Fruit fly (Drosophila melanogaster) whole organism, embryonic: Measurements from ENCODE around the gene da.

ENCODE experiments used
- CG10274 ChIP-seq: fragments of 200-800 bp; sonication (Bioruptor generic); optimal IDR thresholded peaks from 3 replicates; lab custom pipeline; 2017; ENCODE audit warnings: missing biosample characterization, mild to moderate bottlenecking, missing genetic modification characterization
- CG14050 ChIP-seq: fragments of 200-800 bp; sonication (Bioruptor generic); IDR thresholded peaks from 3 replicates; pipeline ENCODE4 v1.3.6; 2022; ENCODE audit warnings: missing biosample characterization, missing genetic modification characterization
- CG14667 ChIP-seq: fragments of 200-800 bp; sonication (Bioruptor generic); IDR thresholded peaks from 2 replicates; pipeline ENCODE4 v1.3.6; 2022; ENCODE audit warnings: missing biosample characterization, missing genetic modification characterization
- CG15269 ChIP-seq: fragments of 200-800 bp; sonication (Bioruptor generic); optimal IDR thresholded peaks from 2 replicates; lab custom pipeline; 2018; ENCODE audit warnings: missing biosample characterization, mild to moderate bottlenecking, missing genetic modification characterization, moderate library complexity
- CG15601 ChIP-seq: fragments of 200-800 bp; sonication (Bioruptor generic); optimal IDR thresholded peaks from 3 replicates; lab custom pipeline; 2019; ENCODE audit warnings: missing biosample characterization, mild to moderate bottlenecking, missing genetic modification characterization, moderate library complexity
- CG1832 ChIP-seq: fragments of 200-800 bp; sonication (Bioruptor generic); optimal IDR thresholded peaks from 2 replicates; lab custom pipeline; 2017; ENCODE audit warnings: missing biosample characterization, mild to moderate bottlenecking, missing genetic modification characterization, inconsistent platforms
- CG2202 ChIP-seq: fragments of 200-800 bp; sonication (Bioruptor generic); optimal IDR thresholded peaks from 2 replicates; lab custom pipeline; 2018; ENCODE audit warnings: missing biosample characterization, mild to moderate bottlenecking, missing genetic modification characterization
- CG30431 ChIP-seq: fragments of 200-800 bp; sonication (Bioruptor generic); optimal IDR thresholded peaks from 2 replicates; lab custom pipeline; 2017; ENCODE audit warnings: missing biosample characterization, missing genetic modification characterization
- CG32767 ChIP-seq: fragments of 200-800 bp; sonication (Bioruptor generic); IDR thresholded peaks from 2 replicates; pipeline ENCODE4 v1.3.6; 2022; ENCODE audit warnings: missing biosample characterization, missing genetic modification characterization
- CG34224 ChIP-seq: fragments of 200-800 bp; sonication (Bioruptor generic); IDR thresholded peaks from 3 replicates; pipeline ENCODE4 v1.3.6; 2022; ENCODE audit warnings: missing biosample characterization, missing genetic modification characterization; ENCODE audit not compliant: partially characterized antibody
- CG4360 ChIP-seq: fragments of 200-800 bp; sonication (Bioruptor generic); IDR thresholded peaks from 2 replicates; pipeline ENCODE4 v1.3.6; 2022; ENCODE audit warnings: missing biosample characterization, missing genetic modification characterization
- CG4707 ChIP-seq: fragments of 200-800 bp; sonication (Bioruptor generic); optimal IDR thresholded peaks from 2 replicates; lab custom pipeline; 2018; ENCODE audit warnings: missing biosample characterization, mild to moderate bottlenecking, missing genetic modification characterization, moderate library complexity
- CG6175 ChIP-seq: fragments of 200-800 bp; sonication (Bioruptor generic); IDR thresholded peaks from 3 replicates; pipeline ENCODE4 v1.3.6; 2022; ENCODE audit warnings: missing biosample characterization, missing genetic modification characterization
- CG6813 ChIP-seq: fragments of 200-800 bp; sonication (Bioruptor generic); optimal IDR thresholded peaks from 2 replicates; lab custom pipeline; 2017; ENCODE audit warnings: missing biosample characterization, missing genetic modification characterization, mild to moderate bottlenecking, moderate library complexity, missing genetic modification reagents
- CG7987 ChIP-seq: fragments of 200-800 bp; sonication (Bioruptor generic); optimal IDR thresholded peaks from 2 replicates; lab custom pipeline; 2018; ENCODE audit warnings: missing biosample characterization, mild to moderate bottlenecking, missing genetic modification characterization, moderate library complexity
- Dbx ChIP-seq: fragments of 200-800 bp; sonication (Bioruptor generic); IDR thresholded peaks from 3 replicates; pipeline ENCODE4 v1.3.6; 2022; ENCODE audit warnings: missing biosample characterization, missing genetic modification characterization
- Ets97D ChIP-seq: fragments of 200-800 bp; sonication (Bioruptor generic); optimal IDR thresholded peaks from 3 replicates; lab custom pipeline; 2016; ENCODE audit warnings: missing biosample characterization, missing genetic modification characterization
- Fer3 ChIP-seq: fragments of 200-800 bp; sonication (Bioruptor generic); optimal IDR thresholded peaks from 2 replicates; lab custom pipeline; 2018; ENCODE audit warnings: missing biosample characterization, mild to moderate bottlenecking, missing genetic modification characterization, moderate library complexity
- H2.0 ChIP-seq: fragments of 200-800 bp; sonication (Bioruptor generic); IDR thresholded peaks from 2 replicates; pipeline ENCODE4 v1.3.6; 2022; ENCODE audit warnings: missing biosample characterization, missing genetic modification characterization
- HLHmδ ChIP-seq: fragments of 200-800 bp; sonication (Bioruptor generic); optimal IDR thresholded peaks from 2 replicates; lab custom pipeline; 2018; ENCODE audit warnings: missing biosample characterization, mild to moderate bottlenecking, missing genetic modification characterization, moderate library complexity
- Hr78 ChIP-seq, 2 experiments: fragments of 200-800 bp in 1 of 2; fragments of >200 bp in 1 of 2; sonication (Bioruptor generic) in 1 of 2; optimal IDR thresholded peaks; 2 replicates each; lab custom pipeline; 2017 to 2019; ENCODE audit warnings: missing biosample characterization in 2 of 2, missing genetic modification characterization in 2 of 2, mild to moderate bottlenecking in 1 of 2, moderate library complexity in 1 of 2
- Mes4 ChIP-seq: fragments of 200-800 bp; sonication (Bioruptor generic); optimal IDR thresholded peaks from 2 replicates; lab custom pipeline; 2016; ENCODE audit warnings: missing biosample characterization, missing genetic modification characterization
- NC2β ChIP-seq: fragments of 200-800 bp; sonication (Bioruptor generic); optimal IDR thresholded peaks from 2 replicates; lab custom pipeline; 2016; ENCODE audit warnings: missing biosample characterization, missing genetic modification characterization
- Neu2 ChIP-seq: fragments of 200-800 bp; sonication (Bioruptor generic); optimal IDR thresholded peaks from 3 replicates; lab custom pipeline; 2016; ENCODE audit warnings: missing biosample characterization, missing genetic modification characterization, borderline replicate concordance
- Rfx ChIP-seq: fragments of 200-800 bp; sonication (Bioruptor generic); IDR thresholded peaks from 2 replicates; pipeline ENCODE4 v1.3.6; 2022; ENCODE audit warnings: missing biosample characterization, missing genetic modification characterization
- Sox100B ChIP-seq: fragments of 200-800 bp; sonication (Bioruptor generic); optimal IDR thresholded peaks from 3 replicates; lab custom pipeline; 2018; ENCODE audit warnings: missing biosample characterization, mild to moderate bottlenecking, missing genetic modification characterization
- Usf ChIP-seq: fragments of 200-800 bp; sonication (Bioruptor generic); optimal IDR thresholded peaks from 2 replicates; lab custom pipeline; 2017; ENCODE audit warnings: missing genotype, missing biosample characterization, missing genetic modification characterization
- ab ChIP-seq: fragments of 200-800 bp; sonication (Bioruptor generic); optimal IDR thresholded peaks from 2 replicates; lab custom pipeline; 2016; ENCODE audit warnings: missing biosample characterization, missing genetic modification characterization
- ara ChIP-seq: fragments of 200-800 bp; sonication (Bioruptor generic); IDR thresholded peaks from 2 replicates; pipeline ENCODE4 v1.3.6; 2022; ENCODE audit warnings: missing biosample characterization, missing genetic modification characterization
- da ChIP-seq: fragments of 200-800 bp; sonication (Bioruptor generic); optimal IDR thresholded peaks from 2 replicates; lab custom pipeline; 2016; ENCODE audit warnings: missing biosample characterization, missing genetic modification characterization
- dmrt99B ChIP-seq: fragments of 200-800 bp; sonication (Bioruptor generic); optimal IDR thresholded peaks from 2 replicates; lab custom pipeline; 2018; ENCODE audit warnings: missing biosample characterization, mild to moderate bottlenecking, missing genetic modification characterization, moderate library complexity
- gce ChIP-seq: fragments of 200-800 bp; sonication (Bioruptor generic); IDR thresholded peaks from 3 replicates; pipeline ENCODE4 v1.3.6; 2022; ENCODE audit warnings: missing biosample characterization, missing genetic modification characterization
- ham ChIP-seq: fragments of 200-800 bp; sonication (Bioruptor generic); IDR thresholded peaks from 2 replicates; pipeline ENCODE4 v1.3.6; 2022; ENCODE audit warnings: missing biosample characterization, missing genetic modification characterization
- klu ChIP-seq: fragments of 200-800 bp; sonication (Bioruptor generic); IDR thresholded peaks from 2 replicates; pipeline ENCODE4 v1.3.6; 2022; ENCODE audit warnings: missing biosample characterization, missing genetic modification characterization
- lmd ChIP-seq: fragments of 200-800 bp; sonication (Bioruptor generic); IDR thresholded peaks from 2 replicates; pipeline ENCODE4 v1.3.6; 2022; ENCODE audit warnings: missing biosample characterization, missing genetic modification characterization
- lola ChIP-seq, 3 experiments: fragments of >200 bp in 2 of 3; fragments of 200-800 bp in 1 of 3; sonication (Bioruptor generic) in 1 of 3; optimal IDR thresholded peaks; 2 replicates each; lab custom pipeline; 2017 to 2019; ENCODE audit warnings: missing biosample characterization in 3 of 3, missing genetic modification characterization in 3 of 3, mild to moderate bottlenecking in 1 of 3, moderate library complexity in 1 of 3
- nau ChIP-seq: fragments of 200-800 bp; sonication (Bioruptor generic); optimal IDR thresholded peaks from 3 replicates; lab custom pipeline; 2017; ENCODE audit warnings: missing biosample characterization, mild to moderate bottlenecking, missing genetic modification characterization, missing genetic modification reagents
- onecut ChIP-seq: fragments of 200-800 bp; sonication (Bioruptor generic); IDR thresholded peaks from 2 replicates; pipeline ENCODE4 v1.3.6; 2022; ENCODE audit warnings: missing biosample characterization, missing genetic modification characterization
- pum ChIP-seq: fragments of 200-800 bp; sonication (Bioruptor generic); optimal IDR thresholded peaks from 2 replicates; lab custom pipeline; 2016; ENCODE audit warnings: missing biosample characterization, missing genetic modification characterization
- salm ChIP-seq: fragments of 200-800 bp; sonication (Bioruptor generic); optimal IDR thresholded peaks from 2 replicates; lab custom pipeline; 2018; ENCODE audit warnings: missing biosample characterization, mild to moderate bottlenecking, missing genetic modification characterization
- sisA ChIP-seq: fragments of 200-800 bp; sonication (Bioruptor generic); IDR thresholded peaks from 2 replicates; pipeline ENCODE4 v1.3.6; 2022; ENCODE audit warnings: missing biosample characterization, missing genetic modification characterization
- sr ChIP-seq: fragments of 200-800 bp; sonication (Bioruptor generic); IDR thresholded peaks from 3 replicates; pipeline ENCODE4 v1.3.6; 2022; ENCODE audit warnings: missing biosample characterization, missing genetic modification characterization
- tin ChIP-seq: fragments of 200-800 bp; sonication (Bioruptor generic); optimal IDR thresholded peaks from 3 replicates; lab custom pipeline; 2016; ENCODE audit warnings: missing biosample characterization, missing genetic modification characterization
- tio ChIP-seq: fragments of 200-800 bp; sonication (Bioruptor generic); optimal IDR thresholded peaks from 2 replicates; lab custom pipeline; 2017; ENCODE audit warnings: missing biosample characterization, missing genetic modification characterization, inconsistent platforms
- tup ChIP-seq: fragments of 200-800 bp; sonication (Bioruptor generic); optimal IDR thresholded peaks from 2 replicates; lab custom pipeline; 2016; ENCODE audit warnings: missing biosample characterization, mild to moderate bottlenecking, missing genetic modification characterization, moderate library complexity
- zen ChIP-seq: fragments of 200-800 bp; sonication (Bioruptor generic); optimal IDR thresholded peaks from 3 replicates; lab custom pipeline; 2018; ENCODE audit warnings: missing biosample characterization, mild to moderate bottlenecking, missing genetic modification characterization, moderate library complexity
- zfh2 ChIP-seq: fragments of 200-800 bp; sonication (Bioruptor generic); optimal IDR thresholded peaks from 2 replicates; lab custom pipeline; 2016; ENCODE audit warnings: missing biosample characterization, missing genetic modification characterization

da gene

DNA sequence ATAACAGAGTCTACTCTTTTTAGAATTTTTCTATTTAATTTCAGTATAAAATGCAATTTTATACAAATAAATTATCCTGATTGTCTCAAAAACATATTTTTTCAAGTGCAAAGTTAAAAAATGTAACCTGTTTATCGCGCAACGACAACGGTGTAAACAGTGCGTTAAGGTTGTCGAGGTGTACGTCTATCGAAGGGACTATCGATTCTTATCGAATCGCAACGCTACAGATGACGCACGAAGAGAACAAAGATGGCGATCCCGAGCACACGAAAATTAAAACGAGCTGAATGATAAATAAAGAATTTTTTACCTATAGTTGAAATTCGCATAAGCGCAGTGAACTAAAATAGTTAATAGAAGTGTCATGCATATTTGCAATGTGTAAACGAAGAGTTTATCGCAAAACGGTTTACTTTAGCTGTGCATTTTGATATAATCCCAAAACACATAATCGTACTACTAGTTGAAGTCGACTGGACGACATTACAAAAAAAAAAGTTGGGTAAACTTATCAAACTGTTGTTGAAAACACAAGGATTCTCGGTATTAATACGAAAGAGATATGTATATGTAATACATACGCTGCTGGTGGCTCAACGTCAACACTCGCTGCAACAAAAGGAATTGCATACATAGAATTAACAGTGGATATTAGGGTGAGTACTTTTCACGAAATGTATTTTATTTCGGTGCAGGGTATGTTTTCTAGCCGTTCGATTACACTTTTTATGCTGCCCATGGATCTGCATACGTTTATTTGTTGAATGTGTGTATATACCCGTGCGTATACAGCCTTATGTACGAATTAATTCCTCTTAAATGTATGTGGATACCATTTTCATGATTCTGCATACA, at the start of gene da (continued):
- TF ChIP-seq klu (no peak), CG1832 (GFP tag; lab: Kevin White, UChicago) (no peak), gce (GFP tag; lab: Robert Waterston, UW) (no peak; the same call in 2 of the 3 replicates), tio (GFP tag; lab: Kevin White, UChicago) (no peak), Dbx (GFP tag; lab: Robert Waterston, UW) (0 out of 3 replicates have a peak, but pooled peaks have one; percentile 15), CG10274 (GFP tag; lab: Kevin White, UChicago) (no peak), CG6175 (GFP tag; lab: Robert Waterston, UW) (no peak), tin (GFP tag; lab: Kevin White, UChicago) (peak; percentile 62), CG14050 (no peak), tup (GFP tag; lab: Kevin White, UChicago) (no peak), CG6813 (GFP tag; lab: Kevin White, UChicago) (peak; percentile 52), CG15601 (tag; lab: Kevin White, UChicago) (peak; percentile 48), nau (GFP tag; lab: Kevin White, UChicago) (no peak), sr (GFP tag; lab: Robert Waterston, UW) (no peak), salm (tag; lab: Kevin White, UChicago) (peak; percentile 29), H2.0 (peak; percentile 60), Hr78 (GFP tag; optimal IDR thresholded peaks at IDR 0.05; lab: Kevin White, UChicago) (peak in 1 of 2 experiments; percentile 8), NC2β (GFP tag; lab: Kevin White, UChicago) (peak; percentile 63), Ets97D (peak; percentile 95), onecut (GFP tag; lab: Robert Waterston, UW) (peak; percentile 49), ab (GFP tag; lab: Kevin White, UChicago) (no peak), da (GFP tag; lab: Kevin White, UChicago) (peak; percentile 59), Usf (GFP tag; lab: Kevin White, UChicago) (no peak), CG2202 (no peak), dmrt99B (peak; percentile 63), Fer3 (tag; lab: Kevin White, UChicago) (peak; percentile 65), ham (no peak), CG30431 (GFP tag; lab: Kevin White, UChicago) (no peak), sisA (GFP tag; lab: Robert Waterston, UW) (no peak; the same call in 1 of the 2 replicates), CG4360 (GFP tag; lab: Robert Waterston, UW) (no peak), zen (tag; lab: Kevin White, UChicago) (peak; percentile 57), HLHmδ (GFP tag; lab: Kevin White, UChicago) (no peak), CG4707 (no peak), CG7987 (GFP tag; lab: Kevin White, UChicago) (peak; percentile 45), ara (no peak), CG34224 (peak; percentile 68), Mes4 (GFP tag; lab: Kevin White, UChicago) (peak; percentile 30), zfh2 (peak; percentile 69), Rfx (GFP tag; lab: Robert Waterston, UW) (peak; percentile 75), CG15269 (tag; lab: Kevin White, UChicago) (peak; percentile 69), CG14667 (GFP tag; lab: Robert Waterston, UW) (no peak), lola (GFP tag; optimal IDR thresholded peaks at IDR 0.05; lab: Kevin White, UChicago) (peak in 2 of 3 experiments; percentile 42 to 92), lmd (GFP tag; lab: Robert Waterston, UW) (no peak), pum (GFP tag; lab: Kevin White, UChicago) (peak; percentile 56), Neu2 (no peak), CG32767 (peak; percentile 30; the same call in 1 of the 2 replicates), Sox100B (peak; percentile 51)
